Worm (Caenorhabditis elegans): ENCODE measurements around the gene F15G9.5.

Gene F15G9.5

DNA sequence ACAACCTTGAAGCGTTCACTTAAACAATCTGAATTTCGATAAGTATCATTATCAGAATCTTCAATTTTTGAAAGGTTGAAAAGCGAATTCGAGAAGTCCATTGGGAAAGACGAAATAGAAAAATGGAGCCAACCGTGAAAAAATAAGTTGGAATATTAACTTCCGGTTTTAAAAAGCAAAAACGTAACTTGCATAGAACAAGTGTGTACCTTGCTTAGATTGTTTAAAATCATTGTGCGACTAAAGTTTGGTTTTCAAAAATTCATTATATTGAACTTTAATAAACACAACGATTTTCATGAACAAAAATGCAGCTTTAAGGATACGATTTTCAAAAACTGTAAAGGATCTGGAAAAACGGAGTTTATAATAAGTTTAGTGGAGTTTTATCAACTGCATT is 24.1 kb downstream of the F15G9.5 start, which contains the start of gene F15G9.2:
TSS of gene F15G9.2 (minus strand) at position 101 of the 400 bp plus-strand sequence.
- no peak for TF ChIP-seq lsy-2 (tag; optimal IDR thresholded peaks at IDR 0.05)
- no peak for TF ChIP-seq drap-1 (GFP tag; optimal IDR thresholded peaks at IDR 0.05)
- TF ChIP-seq elt-3 (tag; optimal IDR thresholded peaks at IDR 0.05): no peak
- TF ChIP-seq ceh-43 (GFP tag; optimal IDR thresholded peaks at IDR 0.05): no peak
- no peak for TF ChIP-seq ham-2 (GFP tag; optimal IDR thresholded peaks at IDR 0.05)
- no peak for TF ChIP-seq mls-2 (tag; optimal IDR thresholded peaks at IDR 0.05)
- no peak for TF ChIP-seq M03D4.4 (tag; optimal IDR thresholded peaks at IDR 0.05)
- no peak for TF ChIP-seq lin-13 (tag; optimal IDR thresholded peaks at IDR 0.05)
- no peak for TF ChIP-seq tbx-8 (GFP tag; optimal IDR thresholded peaks at IDR 0.05)
- TF ChIP-seq nhr-2 (tag; optimal IDR thresholded peaks at IDR 0.05): no peak

DNA sequence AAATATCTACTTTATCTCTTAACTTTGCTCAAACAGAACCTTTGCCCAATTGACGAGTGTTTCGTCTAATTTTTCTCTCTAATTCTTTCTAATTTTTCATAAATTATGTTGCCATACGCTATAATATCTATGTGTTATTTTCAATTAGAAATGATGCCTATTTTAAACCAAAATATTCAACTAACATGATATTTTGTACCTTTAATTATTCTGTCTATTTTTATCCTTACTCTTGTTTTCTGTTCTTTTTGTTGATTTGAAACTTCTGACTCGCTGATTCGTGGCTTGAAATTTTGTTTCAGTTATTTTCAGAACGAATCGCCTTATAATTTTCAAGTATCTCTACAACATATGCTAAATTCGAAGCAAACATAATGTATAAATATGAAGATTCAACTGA is 28.2 kb downstream of the F15G9.5 start, which contains the start of gene F15G9.6:
TSS of gene F15G9.6 (plus strand) at position 301 of the 400 bp plus-strand sequence.
- TF ChIP-seq flh-1 (GFP tag; optimal IDR thresholded peaks at IDR 0.05): no peak
- TF ChIP-seq unc-39 (tag; optimal IDR thresholded peaks at IDR 0.05): no peak
- TF ChIP-seq elt-1 (tag; optimal IDR thresholded peaks at IDR 0.05; ENCODE audit: borderline replicate concordance, insufficient read depth): no peak
- TF ChIP-seq elt-3 (tag; optimal IDR thresholded peaks at IDR 0.05): no peak
- TF ChIP-seq lsy-2 (tag; optimal IDR thresholded peaks at IDR 0.05): no peak

DNA sequence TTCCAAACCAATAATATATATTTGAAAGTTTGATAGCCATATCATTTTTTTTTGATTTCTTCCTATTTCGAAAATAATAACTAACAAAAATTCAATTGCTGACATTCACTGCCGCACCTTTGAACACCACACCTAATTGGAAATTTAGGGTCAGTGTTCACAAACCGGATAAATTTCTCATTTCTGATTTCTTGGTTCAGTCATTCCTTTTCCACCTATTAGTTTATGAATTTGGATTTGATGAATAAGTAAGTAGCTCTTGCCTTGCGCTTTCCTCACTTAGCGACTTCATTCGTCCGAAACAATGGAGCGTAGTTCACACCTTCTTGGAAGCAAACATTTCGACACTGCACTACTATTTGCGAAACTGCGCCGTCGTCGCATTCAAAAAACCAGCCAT is 31.6 kb downstream of the F15G9.5 start, which contains the start of gene F15G9.1:
TSS of gene F15G9.1 (plus strand) at position 301 of the 400 bp plus-strand sequence.
- TF ChIP-seq ceh-39 (tag; optimal IDR thresholded peaks at IDR 0.05) (no peak), sem-2 (GFP tag; optimal IDR thresholded peaks at IDR 0.05) (no peak), cnd-1 (tag; optimal IDR thresholded peaks at IDR 0.05) (no peak)

DNA sequence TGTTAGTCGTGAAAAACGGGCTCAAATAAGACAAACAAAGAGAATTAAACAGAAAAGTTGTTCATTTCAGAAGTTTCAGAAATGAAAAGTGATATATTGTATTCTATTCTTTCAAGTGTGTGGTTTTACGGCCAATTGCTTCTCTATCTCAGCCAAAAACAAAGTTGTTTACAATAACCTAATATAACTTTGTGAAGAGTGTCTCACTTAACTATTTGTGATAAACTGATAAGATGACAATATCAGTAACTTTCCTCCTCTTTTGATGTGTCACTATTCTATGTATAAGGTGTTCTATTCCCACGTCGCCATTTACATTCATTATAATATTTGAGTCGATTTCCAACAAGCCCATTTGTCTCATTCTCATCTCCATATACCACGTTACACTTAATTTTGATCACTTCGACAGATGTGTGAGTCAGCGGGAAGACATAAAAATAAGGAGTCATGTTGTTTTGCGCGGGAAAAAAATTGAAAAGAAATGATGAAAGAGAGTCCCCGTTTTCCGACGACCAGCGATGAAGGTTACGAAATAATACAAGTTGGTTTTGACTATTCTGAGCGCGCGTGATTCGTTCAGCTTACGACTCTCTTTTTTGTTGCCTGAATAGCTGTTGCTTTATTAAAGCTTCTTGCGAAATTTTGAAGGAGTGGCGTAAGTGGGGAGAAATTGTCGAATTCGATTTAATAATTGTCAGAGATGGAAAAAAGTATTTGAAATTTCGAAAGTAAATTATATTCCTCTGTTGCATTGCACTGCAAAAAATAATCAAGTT is 32.2 kb downstream of the F15G9.5 start:
- TF ChIP-seq ces-1 (GFP tag; optimal IDR thresholded peaks at IDR 0.05) (peak; percentile 60), ceh-43 (GFP tag; optimal IDR thresholded peaks at IDR 0.05) (no peak)

DNA sequence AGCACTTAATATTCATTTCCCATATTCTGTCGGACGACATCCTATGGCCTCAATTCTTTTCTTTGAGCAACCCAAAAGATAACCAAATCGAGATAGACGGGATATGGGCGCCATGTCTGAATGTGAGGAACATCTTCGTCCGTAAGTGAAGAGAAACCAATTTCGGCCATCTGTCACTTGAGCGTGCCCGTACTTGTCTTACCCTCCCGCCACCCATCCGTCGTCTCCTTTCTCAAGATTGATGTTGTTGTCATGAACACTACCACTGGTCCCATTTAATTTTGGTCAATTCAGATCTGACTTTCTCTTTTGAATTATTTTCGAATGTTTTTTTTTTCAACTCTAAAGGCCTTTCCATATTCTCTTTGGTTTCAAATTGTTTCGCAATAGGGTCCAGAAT is 34.9 kb downstream of the F15G9.5 start:
- TF ChIP-seq hlh-1 (tag; optimal IDR thresholded peaks at IDR 0.05) (no peak), tbx-8 (GFP tag; optimal IDR thresholded peaks at IDR 0.05) (no peak), unc-62 (GFP tag; optimal IDR thresholded peaks at IDR 0.05) (no peak), zip-8 (tag; optimal IDR thresholded peaks at IDR 0.05) (no peak), pha-4 (tag; optimal IDR thresholded peaks at IDR 0.05) (no peak), blmp-1 (tag; optimal IDR thresholded peaks at IDR 0.05) (no peak), flh-1 (GFP tag; optimal IDR thresholded peaks at IDR 0.05) (no peak), ceh-43 (GFP tag; optimal IDR thresholded peaks at IDR 0.05) (no peak), unc-39 (tag; optimal IDR thresholded peaks at IDR 0.05) (no peak), ceh-83 (GFP tag; optimal IDR thresholded peaks at IDR 0.05) (no peak), mep-1 (tag; optimal IDR thresholded peaks at IDR 0.05) (no peak), ces-1 (GFP tag; optimal IDR thresholded peaks at IDR 0.05) (peak; percentile 22), ztf-11 (tag; optimal IDR thresholded peaks at IDR 0.05) (no peak), nhr-2 (tag; optimal IDR thresholded peaks at IDR 0.05) (no peak), snpc-4 (tag; optimal IDR thresholded peaks at IDR 0.05) (no peak), nhr-12 (tag; optimal IDR thresholded peaks at IDR 0.05) (no peak), ceh-39 (tag; optimal IDR thresholded peaks at IDR 0.05) (no peak), lin-32 (GFP tag; optimal IDR thresholded peaks at IDR 0.05) (peak; percentile 62), cnd-1 (tag; optimal IDR thresholded peaks at IDR 0.05) (peak; percentile 73), elt-3 (tag; optimal IDR thresholded peaks at IDR 0.05) (no peak), M03D4.4 (tag; optimal IDR thresholded peaks at IDR 0.05) (no peak), sptf-1 (tag; optimal IDR thresholded peaks at IDR 0.05) (no peak)

DNA sequence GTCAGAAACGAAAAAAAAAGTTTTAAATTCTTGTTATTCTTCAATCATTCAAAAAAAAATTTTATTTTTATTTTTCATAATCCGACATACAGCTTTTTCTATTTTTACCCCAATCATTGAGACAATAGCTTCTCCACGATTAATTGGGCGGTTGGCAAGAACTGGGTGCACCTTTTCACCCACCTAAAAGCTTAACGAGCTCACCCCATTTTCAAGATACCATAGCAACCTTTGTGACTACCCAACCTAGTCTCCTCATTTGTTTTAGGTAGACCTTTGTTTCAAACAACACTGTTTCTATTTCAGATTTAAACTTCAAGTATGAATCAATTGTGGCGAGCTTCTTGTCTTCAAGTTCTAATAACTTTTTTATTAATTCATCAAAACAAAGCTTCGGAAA is 39.3 kb downstream of the F15G9.5 start, which contains the start of gene dyf-7:
TSS of gene dyf-7 (plus strand) at position 301 of the 400 bp plus-strand sequence.
- TF ChIP-seq sptf-1 (tag; optimal IDR thresholded peaks at IDR 0.05) (no peak), elt-1 (tag; optimal IDR thresholded peaks at IDR 0.05; ENCODE audit: borderline replicate concordance, insufficient read depth) (no peak), lsy-2 (tag; optimal IDR thresholded peaks at IDR 0.05) (no peak), flh-1 (GFP tag; optimal IDR thresholded peaks at IDR 0.05) (no peak), nhr-28 (tag; optimal IDR thresholded peaks at IDR 0.05) (no peak), ces-1 (GFP tag; optimal IDR thresholded peaks at IDR 0.05) (no peak), ceh-83 (GFP tag; optimal IDR thresholded peaks at IDR 0.05) (no peak), ztf-11 (tag; optimal IDR thresholded peaks at IDR 0.05) (no peak), mab-5 (tag; optimal IDR thresholded peaks at IDR 0.05) (no peak), unc-62 (GFP tag; optimal IDR thresholded peaks at IDR 0.05) (no peak), elt-3 (tag; optimal IDR thresholded peaks at IDR 0.05) (no peak), M03D4.4 (tag; optimal IDR thresholded peaks at IDR 0.05) (no peak), snpc-4 (tag; optimal IDR thresholded peaks at IDR 0.05) (no peak), tbx-8 (GFP tag; optimal IDR thresholded peaks at IDR 0.05) (no peak)
